Worm (Caenorhabditis elegans): Measurements from ENCODE around the gene spot-1.

spot-1 gene

DNA sequence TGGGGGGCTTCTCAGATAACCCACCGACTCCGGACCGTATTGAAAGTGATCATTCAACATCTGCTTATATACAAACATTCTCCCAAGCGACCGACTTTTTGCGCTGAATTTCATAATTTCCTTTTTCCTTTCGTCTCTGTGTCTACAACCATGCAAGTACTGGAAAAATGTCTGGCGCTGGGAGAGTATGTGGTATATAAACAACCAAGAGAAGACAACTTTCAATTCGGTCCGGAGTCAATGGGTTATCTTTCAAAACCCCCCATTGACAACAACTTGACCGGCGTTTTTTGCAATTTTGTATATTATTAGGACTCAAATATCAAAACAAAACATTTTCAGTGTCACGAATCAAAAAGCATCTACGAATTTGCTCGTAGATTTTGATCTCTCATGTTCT is 1.4 kb upstream of the spot-1 start (continued):
- TF ChIP-seq snpc-1.3 (tag; optimal IDR thresholded peaks at IDR 0.05; ENCODE audit: insufficient read depth) (peak; percentile 49), nfyb-1 (GFP tag; IDR thresholded peaks at IDR 0.05) (peak; percentile 94), mel-28 (tag; optimal IDR thresholded peaks at IDR 0.05; ENCODE audit: borderline replicate concordance) (no peak), lin-54 (GFP tag; optimal IDR thresholded peaks at IDR 0.05) (peak; percentile 76), K12H6.12 (tag; optimal IDR thresholded peaks at IDR 0.05) (peak; percentile 41), aptf-2 (GFP tag; conservative IDR thresholded peaks at IDR 0.05) (no peak), snpc-1.1 (tag; optimal IDR thresholded peaks at IDR 0.05; ENCODE audit: insufficient read depth) (peak; percentile 73), ZK185.1 (tag; optimal IDR thresholded peaks at IDR 0.05; ENCODE audit: poor library complexity, severe bottlenecking) (peak; percentile 79), nhr-120 (GFP tag; IDR thresholded peaks at IDR 0.05) (0 out of 2 replicates have a peak, but pooled peaks have one; percentile 47), F57A8.1 (GFP tag; optimal IDR thresholded peaks at IDR 0.05) (no peak), him-1 (tag; optimal IDR thresholded peaks at IDR 0.05) (no peak), pbrm-1 (GFP tag; IDR thresholded peaks at IDR 0.05) (peak; percentile 58; the same call in 1 of the 2 replicates), T07F8.4 (tag; optimal IDR thresholded peaks at IDR 0.05) (peak; percentile 25), unc-62 (GFP tag; optimal IDR thresholded peaks at IDR 0.05) (no peak), lsl-1 (GFP tag; optimal IDR thresholded peaks at IDR 0.05) (no peak), repo-1 (tag; optimal IDR thresholded peaks at IDR 0.05) (peak; percentile 95), lin-35 (GFP tag; optimal IDR thresholded peaks at IDR 0.05) (peak in 1 of 3 experiments; percentile 67), bed-1 (GFP tag; IDR thresholded peaks at IDR 0.05) (no peak), T26A5.8 (tag; optimal IDR thresholded peaks at IDR 0.05) (no peak), F39B2.1 (GFP tag; IDR thresholded peaks at IDR 0.05) (no peak), Y53G8AR.9 (GFP tag; conservative IDR thresholded peaks at IDR 0.05) (peak; percentile 79), ztf-3 (GFP tag; optimal IDR thresholded peaks at IDR 0.05) (no peak), ekl-4 (GFP tag; IDR thresholded peaks at IDR 0.05) (no peak), Y67H2A.10 (GFP tag; conservative IDR thresholded peaks at IDR 0.05) (no peak), cebp-1 (GFP tag; IDR thresholded peaks at IDR 0.05) (peak; percentile 92), cebp-1 (tag; optimal IDR thresholded peaks at IDR 0.05) (peak; percentile 98), attf-3 (GFP tag; conservative IDR thresholded peaks at IDR 0.05) (peak; percentile 46; the same call in 1 of the 2 replicates), ztf-28 (GFP tag; IDR thresholded peaks at IDR 0.05) (no peak), nhr-90 (tag; optimal IDR thresholded peaks at IDR 0.05) (peak; percentile 49), hmg-20 (GFP tag; IDR thresholded peaks at IDR 0.05) (0 out of 2 replicates have a peak, but pooled peaks have one; percentile 32), ceh-58 (GFP tag; IDR thresholded peaks at IDR 0.05) (no peak), nhr-27 (tag; optimal IDR thresholded peaks at IDR 0.05) (peak; percentile 30), ccch-3 (GFP tag; optimal IDR thresholded peaks at IDR 0.05) (no peak), let-607 (tag; optimal IDR thresholded peaks at IDR 0.05) (peak; percentile 43 to 62), F57C9.4 (tag; optimal IDR thresholded peaks at IDR 0.05) (no peak), F37B4.10 (GFP tag; IDR thresholded peaks at IDR 0.05) (no peak), rec-8 (tag; optimal IDR thresholded peaks at IDR 0.05) (peak in 1 of 2 experiments; percentile 6), sea-2 (GFP tag; IDR thresholded peaks at IDR 0.05) (no peak), efl-1 (GFP tag; optimal IDR thresholded peaks at IDR 0.05) (no peak), nhr-80 (tag; optimal IDR thresholded peaks at IDR 0.05) (peak; percentile 52), chd-7 (tag; optimal IDR thresholded peaks at IDR 0.05) (peak; percentile 71), F33H1.4 (GFP tag; IDR thresholded peaks at IDR 0.05) (peak; percentile 18; the same call in 1 of the 2 replicates), snpc-3.4 (tag; optimal IDR thresholded peaks at IDR 0.05) (peak; percentile 73), ztf-26 (tag; optimal IDR thresholded peaks at IDR 0.05) (peak; percentile 82), madf-3 (GFP tag; IDR thresholded peaks at IDR 0.05) (no peak), hmg-1.2 (GFP tag; IDR thresholded peaks at IDR 0.05) (peak; percentile 70), aptf-3 (GFP tag; IDR thresholded peaks at IDR 0.05) (no peak), egl-18 (GFP tag; IDR thresholded peaks at IDR 0.05) (no peak)
